Fruit fly (Drosophila melanogaster) whole organism, embryonic: Measurements from ENCODE around the gene CG12078.

Experiments
- CG10274 ChIP-seq: fragments of 200-800 bp; sonication (Bioruptor generic); optimal IDR thresholded peaks from 3 replicates; lab custom pipeline; 2017; ENCODE audit warnings: missing biosample characterization, mild to moderate bottlenecking, missing genetic modification characterization
- CG11093 ChIP-seq: fragments of 200-800 bp; sonication (Bioruptor generic); IDR thresholded peaks from 3 replicates; pipeline ENCODE4 v1.3.6; 2022; ENCODE audit warnings: missing biosample characterization, missing genetic modification characterization
- CG11695 ChIP-seq: fragments of 200-800 bp; sonication (Bioruptor generic); IDR thresholded peaks from 3 replicates; pipeline ENCODE4 v1.3.6; 2022; ENCODE audit warnings: missing biosample characterization, missing genetic modification characterization
- CG11723 ChIP-seq: fragments of 200-800 bp; sonication (Bioruptor generic); optimal IDR thresholded peaks from 2 replicates; lab custom pipeline; 2017; ENCODE audit warnings: missing biosample characterization, mild to moderate bottlenecking, missing genetic modification characterization
- CG12299 ChIP-seq: fragments of 200-800 bp; sonication (Bioruptor generic); optimal IDR thresholded peaks from 2 replicates; lab custom pipeline; 2018; ENCODE audit warnings: missing biosample characterization, mild to moderate bottlenecking, missing genetic modification characterization
- CG13894 ChIP-seq: fragments of 200-800 bp; sonication (Bioruptor generic); optimal IDR thresholded peaks from 3 replicates; lab custom pipeline; 2018; ENCODE audit warnings: missing biosample characterization, mild to moderate bottlenecking, missing genetic modification characterization, moderate library complexity
- CG14014 ChIP-seq: fragments of 200-800 bp; sonication (Bioruptor generic); IDR thresholded peaks from 2 replicates; pipeline ENCODE4 v1.3.6; 2022; ENCODE audit warnings: missing biosample characterization, missing genetic modification characterization
- CG15011 ChIP-seq: fragments of 200-800 bp; sonication (Bioruptor generic); optimal IDR thresholded peaks from 3 replicates; lab custom pipeline; 2018; ENCODE audit warnings: missing biosample characterization, mild to moderate bottlenecking, missing genetic modification characterization
- CG15696 ChIP-seq: fragments of 200-800 bp; sonication (Bioruptor generic); optimal IDR thresholded peaks from 2 replicates; lab custom pipeline; 2019; ENCODE audit warnings: missing biosample characterization, mild to moderate bottlenecking, missing genetic modification characterization, moderate library complexity
- CG17385 ChIP-seq: fragments of 200-800 bp; sonication (Bioruptor generic); optimal IDR thresholded peaks from 3 replicates; lab custom pipeline; 2018; ENCODE audit warnings: missing biosample characterization, mild to moderate bottlenecking, missing genetic modification characterization
- CG17612 ChIP-seq: fragments of 200-800 bp; sonication (Bioruptor generic); IDR thresholded peaks from 2 replicates; pipeline ENCODE4 v1.3.6; 2022; ENCODE audit warnings: missing biosample characterization, missing genetic modification characterization
- CG2875 ChIP-seq: fragments of 200-800 bp; sonication (Bioruptor generic); optimal IDR thresholded peaks from 2 replicates; lab custom pipeline; 2017; ENCODE audit warnings: missing biosample characterization, mild to moderate bottlenecking, missing genetic modification characterization, missing genetic modification reagents
- CG32772 ChIP-seq: fragments of 200-800 bp; sonication (Bioruptor generic); IDR thresholded peaks from 2 replicates; pipeline ENCODE4 v1.3.6; 2022; ENCODE audit warnings: missing biosample characterization, missing genetic modification characterization
- CG3281 ChIP-seq: fragments of 200-800 bp; sonication (Bioruptor generic); optimal IDR thresholded peaks from 3 replicates; lab custom pipeline; 2017; ENCODE audit warnings: missing biosample characterization, mild to moderate bottlenecking, missing genetic modification characterization
- CG4282 ChIP-seq: fragments of 200-800 bp; sonication (Bioruptor generic); optimal IDR thresholded peaks from 2 replicates; lab custom pipeline; 2016; ENCODE audit warnings: missing biosample characterization, missing genetic modification characterization
- CG43689 ChIP-seq: fragments of 200-800 bp; sonication (Bioruptor generic); IDR thresholded peaks from 2 replicates; pipeline ENCODE4 v1.3.6; 2022; ENCODE audit warnings: missing biosample characterization, missing genetic modification characterization
- CG5180 ChIP-seq: fragments of 200-800 bp; sonication (Bioruptor generic); optimal IDR thresholded peaks from 3 replicates; lab custom pipeline; 2017; ENCODE audit warnings: missing biosample characterization, missing genetic modification characterization, mild to moderate bottlenecking, moderate library complexity, missing genetic modification reagents
- CG6683 ChIP-seq: fragments of 200-800 bp; sonication (Bioruptor generic); optimal IDR thresholded peaks from 2 replicates; lab custom pipeline; 2017; ENCODE audit warnings: missing biosample characterization, mild to moderate bottlenecking, missing genetic modification characterization, missing genetic modification reagents
- CG8359 ChIP-seq: fragments of 200-800 bp; sonication (Bioruptor generic); optimal IDR thresholded peaks from 2 replicates; lab custom pipeline; 2017; ENCODE audit warnings: missing biosample characterization, mild to moderate bottlenecking, missing genetic modification characterization, borderline replicate concordance
- CG8924 ChIP-seq: fragments of 200-800 bp; optimal IDR thresholded peaks from 3 replicates; lab custom pipeline; 2019; ENCODE audit warnings: missing biosample characterization, mild to moderate bottlenecking, missing genetic modification characterization, moderate library complexity
- CG9215 ChIP-seq: fragments of 200-800 bp; sonication (Bioruptor generic); IDR thresholded peaks from 2 replicates; pipeline ENCODE4 v1.3.6; 2022; ENCODE audit warnings: missing biosample characterization, missing genetic modification characterization
- CTCF ChIP-seq: fragments of 200-800 bp; sonication (Bioruptor generic); optimal IDR thresholded peaks from 2 replicates; lab custom pipeline; 2017; ENCODE audit warnings: missing biosample characterization, mild to moderate bottlenecking, missing genetic modification characterization, moderate library complexity
- Doc3 ChIP-seq: fragments of 200-800 bp; sonication (Bioruptor generic); IDR thresholded peaks from 3 replicates; pipeline ENCODE4 v1.3.6; 2022; ENCODE audit warnings: missing biosample characterization, missing genetic modification characterization; ENCODE audit not compliant: partially characterized antibody
- HmgD ChIP-seq: fragments of 200-800 bp; sonication (Bioruptor generic); optimal IDR thresholded peaks from 3 replicates; lab custom pipeline; 2016; ENCODE audit warnings: missing biosample characterization, missing genetic modification characterization
- Ssrp ChIP-seq: fragments of 200-800 bp; sonication (Bioruptor generic); optimal IDR thresholded peaks from 2 replicates; lab custom pipeline; 2018; ENCODE audit warnings: missing biosample characterization, mild to moderate bottlenecking, missing genetic modification characterization, moderate library complexity
- Trl ChIP-seq, 3 experiments: fragments of >200 bp in 2 of 3; fragments of 200-800 bp in 1 of 3; sonication (Bioruptor generic) in 1 of 3; optimal IDR thresholded peaks; 2 replicates in 1 of 3; 3 replicates in 2 of 3; lab custom pipeline; 2016 to 2017; ENCODE audit warnings: missing biosample characterization in 1 of 3, missing genetic modification characterization in 1 of 3
- amos ChIP-seq: fragments of 200-800 bp; sonication (Bioruptor generic); IDR thresholded peaks from 2 replicates; pipeline ENCODE4 v1.3.6; 2022; ENCODE audit warnings: missing biosample characterization, missing genetic modification characterization; ENCODE audit not compliant: partially characterized antibody
- ara ChIP-seq: fragments of 200-800 bp; sonication (Bioruptor generic); IDR thresholded peaks from 2 replicates; pipeline ENCODE4 v1.3.6; 2022; ENCODE audit warnings: missing biosample characterization, missing genetic modification characterization
- br ChIP-seq: fragments of >200 bp; optimal IDR thresholded peaks from 2 replicates; lab custom pipeline; 2017
- cad ChIP-seq: fragments of >200 bp; optimal IDR thresholded peaks from 2 replicates; lab custom pipeline; 2017; ENCODE audit warnings: missing biosample characterization, missing genetic modification characterization
- dan ChIP-seq: fragments of 200-800 bp; sonication (Bioruptor generic); IDR thresholded peaks from 2 replicates; pipeline ENCODE4 v1.3.6; 2022; ENCODE audit warnings: missing biosample characterization, missing genetic modification characterization
- eve ChIP-seq, 2 experiments: fragments of >200 bp; optimal IDR thresholded peaks; 2 replicates each; lab custom pipeline; 2017; ENCODE audit warnings: missing biosample characterization in 2 of 2, missing genetic modification characterization in 2 of 2
- ewg ChIP-seq: fragments of 200-800 bp; sonication (Bioruptor generic); optimal IDR thresholded peaks from 3 replicates; lab custom pipeline; 2017; ENCODE audit warnings: mild to moderate bottlenecking, missing biosample characterization, missing genetic modification reagents, missing genetic modification characterization
- gt ChIP-seq: fragments of 200-800 bp; sonication (Bioruptor generic); IDR thresholded peaks from 2 replicates; pipeline ENCODE4 v1.3.6; 2022; ENCODE audit warnings: missing biosample characterization, missing genetic modification characterization
- lilli ChIP-seq: fragments of 200-800 bp; sonication (Bioruptor generic); optimal IDR thresholded peaks from 3 replicates; lab custom pipeline; 2016; ENCODE audit warnings: missing biosample characterization, missing genetic modification characterization
- luna ChIP-seq: fragments of 200-800 bp; sonication (Bioruptor generic); optimal IDR thresholded peaks from 2 replicates; lab custom pipeline; 2016; ENCODE audit warnings: missing biosample characterization, missing genetic modification characterization
- nom ChIP-seq: fragments of 200-800 bp; sonication (Bioruptor generic); optimal IDR thresholded peaks from 2 replicates; lab custom pipeline; 2017; ENCODE audit warnings: missing biosample characterization, missing genetic modification characterization, mild to moderate bottlenecking, moderate library complexity, missing genetic modification reagents
- otp ChIP-seq: fragments of 200-800 bp; sonication (Bioruptor generic); IDR thresholded peaks from 3 replicates; pipeline ENCODE4, ENCODE4 v1.3.6; 2022; ENCODE audit warnings: missing biosample characterization, missing genetic modification characterization
- pfk ChIP-seq: fragments of 200-800 bp; sonication (Bioruptor generic); optimal IDR thresholded peaks from 2 replicates; lab custom pipeline; 2018; ENCODE audit warnings: missing biosample characterization, mild to moderate bottlenecking, missing genetic modification characterization, moderate library complexity
- prd ChIP-seq, 3 experiments: fragments of >200 bp in 2 of 3; fragments of 200-800 bp in 1 of 3; sonication (Bioruptor generic) in 1 of 3; optimal IDR thresholded peaks in 2 of 3; IDR thresholded peaks in 1 of 3; 2 replicates in 2 of 3; 3 replicates in 1 of 3; pipeline versions ENCODE4 v1.3.6 to Lab custom; 2017 to 2022; ENCODE audit warnings: missing biosample characterization in 1 of 3, missing genetic modification characterization in 1 of 3
- pros ChIP-seq: fragments of 200-800 bp; sonication (Bioruptor generic); optimal IDR thresholded peaks from 3 replicates; lab custom pipeline; 2019; ENCODE audit warnings: missing biosample characterization, mild to moderate bottlenecking, missing genetic modification characterization, moderate library complexity
- sc ChIP-seq, 3 experiments: fragments of >200 bp in 2 of 3; fragments of 200-800 bp in 1 of 3; sonication (Bioruptor generic) in 1 of 3; optimal IDR thresholded peaks; 2 replicates in 2 of 3; 3 replicates in 1 of 3; lab custom pipeline; 2017; ENCODE audit warnings: mild to moderate bottlenecking in 1 of 3, missing biosample characterization in 1 of 3, missing genetic modification characterization in 1 of 3, missing genetic modification reagents in 1 of 3
- sd ChIP-seq: fragments of 200-800 bp; sonication (Bioruptor generic); optimal IDR thresholded peaks from 3 replicates; lab custom pipeline; 2018; ENCODE audit warnings: missing biosample characterization, mild to moderate bottlenecking, missing genetic modification characterization, moderate library complexity
- stwl ChIP-seq: fragments of 200-800 bp; sonication (Bioruptor generic); optimal IDR thresholded peaks from 3 replicates; lab custom pipeline; 2018; ENCODE audit warnings: missing biosample characterization, mild to moderate bottlenecking, missing genetic modification characterization, moderate library complexity
- sug ChIP-seq: fragments of 200-800 bp; optimal IDR thresholded peaks from 2 replicates; lab custom pipeline; 2019; ENCODE audit warnings: missing biosample characterization, mild to moderate bottlenecking, missing genetic modification characterization, moderate library complexity
- tgo ChIP-seq: fragments of 200-800 bp; sonication (Bioruptor generic); IDR thresholded peaks from 3 replicates; pipeline ENCODE4 v1.3.6; 2022; ENCODE audit warnings: missing biosample characterization, missing genetic modification characterization
- tll ChIP-seq, 2 experiments: fragments of 200-800 bp in 1 of 2; fragments of >200 bp in 1 of 2; sonication (Bioruptor generic) in 1 of 2; optimal IDR thresholded peaks; 2 replicates each; lab custom pipeline; 2017 to 2019; ENCODE audit warnings: missing biosample characterization in 2 of 2, missing genetic modification characterization in 2 of 2, mild to moderate bottlenecking in 1 of 2, moderate library complexity in 1 of 2

The CG12078 gene

DNA sequence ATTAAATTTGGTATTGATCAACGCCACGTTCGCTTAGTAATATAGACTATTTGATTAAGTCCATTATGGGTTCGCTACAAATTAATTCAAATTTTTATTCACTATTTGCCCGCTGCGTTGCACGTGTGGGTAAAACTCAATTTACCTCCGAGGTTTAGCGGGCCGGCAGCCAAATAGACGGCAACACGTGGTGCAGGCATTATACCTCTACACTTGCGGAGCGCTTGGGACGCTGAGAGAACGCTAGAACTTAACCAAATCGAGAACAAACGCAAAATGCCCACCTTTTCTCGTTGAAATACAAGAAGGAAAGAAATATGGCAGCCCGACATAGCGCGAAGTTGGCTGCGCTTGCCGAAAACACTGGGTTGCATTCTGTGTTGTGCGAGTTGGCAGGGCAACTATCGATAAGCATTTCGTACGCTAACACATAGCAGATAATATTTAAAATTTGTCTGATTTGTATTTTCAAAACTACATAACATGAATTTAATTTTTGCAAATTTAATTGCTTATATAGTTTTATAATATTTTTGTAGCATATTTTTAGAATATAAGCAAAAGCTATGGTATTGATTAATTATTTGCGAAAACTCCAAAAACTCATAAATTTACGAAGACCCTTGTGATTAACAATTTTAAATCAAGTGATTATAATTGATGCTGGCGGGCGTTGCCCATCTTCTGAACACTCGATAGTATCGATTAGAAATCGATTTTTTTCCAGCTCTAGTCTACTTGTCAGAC lies 21.3 kb downstream of the CG12078 start, which contains the start of the genes RpL28 and eIF1:
RpL28 (minus strand) TSS at position 318 of the 747 bp plus-strand sequence.
eIF1 (plus strand) TSS at position 699 of the 747 bp plus-strand sequence.
- no peak for TF ChIP-seq sc (optimal IDR thresholded peaks at IDR 0.05; lab: Kevin White, UChicago)
- TF ChIP-seq sc (GFP tag; optimal IDR thresholded peaks at IDR 0.05; lab: Kevin White, UChicago): peak; percentile 92
- TF ChIP-seq CG4282: peak; percentile 64
- peak; percentile 79 for TF ChIP-seq tgo (GFP tag; lab: Robert Waterston, UW)
- TF ChIP-seq Ssrp (tag; lab: Kevin White, UChicago): peak; percentile 77
- TF ChIP-seq CG2875 (GFP tag; lab: Kevin White, UChicago): peak; percentile 88
- peak; percentile 81 for TF ChIP-seq Doc3 (GFP tag; lab: Robert Waterston, UW)
- peak; percentile 81 for TF ChIP-seq CG8924
- TF ChIP-seq CG10274 (GFP tag; lab: Kevin White, UChicago): peak; percentile 87
- TF ChIP-seq prd (optimal IDR thresholded peaks at IDR 0.05; lab: Kevin White, UChicago): no peak
- TF ChIP-seq prd (GFP tag; IDR thresholded peaks at IDR 0.05; lab: Robert Waterston, UW): peak; percentile 74
- peak; percentile 37 for TF ChIP-seq CG11723 (GFP tag; lab: Kevin White, UChicago)
- peak; percentile 60 for TF ChIP-seq stwl (tag; lab: Kevin White, UChicago)
- TF ChIP-seq ara (GFP tag; lab: Robert Waterston, UW): peak; percentile 84
- TF ChIP-seq otp (GFP tag; lab: Robert Waterston, UW): peak; percentile 94
- TF ChIP-seq CG15696 (tag; lab: Kevin White, UChicago): peak; percentile 62
- no peak for TF ChIP-seq br (lab: Kevin White, UChicago)
- TF ChIP-seq cad: no peak
- TF ChIP-seq CG11695 (GFP tag; lab: Robert Waterston, UW): peak; percentile 63; the same call in 2 of the 3 replicates
- no peak for TF ChIP-seq sd (tag; lab: Kevin White, UChicago)
- TF ChIP-seq CG12299: peak; percentile 77
- TF ChIP-seq Trl (optimal IDR thresholded peaks at IDR 0.05; lab: Kevin White, UChicago): no peak
- peak; percentile 94 for TF ChIP-seq Trl (GFP tag; optimal IDR thresholded peaks at IDR 0.05; lab: Kevin White, UChicago)
- peak; percentile 91 for TF ChIP-seq CG17385 (GFP tag; lab: Kevin White, UChicago)
- peak; percentile 73 for TF ChIP-seq CG14014
- peak; percentile 82 for TF ChIP-seq CG32772 (GFP tag; lab: Robert Waterston, UW)
- peak; percentile 88 for TF ChIP-seq sug (tag; lab: Kevin White, UChicago)
- TF ChIP-seq nom: peak; percentile 86
- peak in 1 of 2 experiments; percentile 42 for TF ChIP-seq tll (GFP tag; optimal IDR thresholded peaks at IDR 0.05; lab: Kevin White, UChicago)
- TF ChIP-seq CG6683 (GFP tag; lab: Kevin White, UChicago): peak; percentile 81
- TF ChIP-seq CG13894: peak; percentile 84
- peak; percentile 67 for TF ChIP-seq CTCF
- peak; percentile 86 for TF ChIP-seq CG8359
- TF ChIP-seq luna (GFP tag; lab: Kevin White, UChicago): peak; percentile 92
- peak; percentile 54; the same call in 1 of the 2 replicates for TF ChIP-seq CG17612 (GFP tag; lab: Robert Waterston, UW)
- TF ChIP-seq CG5180 (GFP tag; lab: Kevin White, UChicago): peak; percentile 81
- TF ChIP-seq eve (GFP tag; optimal IDR thresholded peaks at IDR 0.05; lab: Kevin White, UChicago): no peak
- peak; percentile 83 for TF ChIP-seq CG9215 (GFP tag; lab: Robert Waterston, UW)
- TF ChIP-seq CG43689: peak; percentile 83
- TF ChIP-seq CG3281 (GFP tag; lab: Kevin White, UChicago): peak; percentile 94
- no peak for TF ChIP-seq dan (GFP tag; lab: Robert Waterston, UW)
- TF ChIP-seq HmgD: peak; percentile 87
- TF ChIP-seq lilli: peak; percentile 91
- peak; percentile 93 for TF ChIP-seq CG15011 (GFP tag; lab: Kevin White, UChicago)
- no peak for TF ChIP-seq pros (GFP tag; lab: Kevin White, UChicago)
- peak; percentile 58; the same call in 1 of the 3 replicates for TF ChIP-seq CG11093 (GFP tag; lab: Robert Waterston, UW)
- peak; percentile 84 for TF ChIP-seq ewg (GFP tag; lab: Kevin White, UChicago)
- peak; percentile 78 for TF ChIP-seq amos (GFP tag; lab: Robert Waterston, UW)
- peak; percentile 81 for TF ChIP-seq pfk (GFP tag; lab: Kevin White, UChicago)
- TF ChIP-seq gt (GFP tag; lab: Robert Waterston, UW): peak; percentile 74
